Worm (Caenorhabditis elegans) whole organism, midembryonic: ENCODE data around the gene srw-90.
"Not testable (repeated sequence)": the region's sequence is repeated elsewhere in the genome, so short reads cannot be mapped to it uniquely, and the experiment has no call there.

Experiments
- T22C8.4 ChIP-seq: fragments of 200-800 bp; sonication (Bioruptor generic); IDR thresholded peaks from 2 replicates; pipeline ENCODE4 v1.3.6; 2022; ENCODE audit warnings: missing genetic modification characterization, missing compliant biosample characterization
- cog-1 ChIP-seq: sonication (generic microtip); optimal IDR thresholded peaks from 2 replicates; lab custom pipeline; 2016; ENCODE audit warnings: missing genetic modification characterization, missing compliant biosample characterization
- flt-1 ChIP-seq: fragments of 200-800 bp; sonication (Bioruptor generic); IDR thresholded peaks from 2 replicates; pipeline ENCODE4 v1.3.6; 2022; ENCODE audit warnings: missing genetic modification characterization, missing compliant biosample characterization
- klf-2 ChIP-seq: fragments of 200-800 bp; sonication (Bioruptor generic); conservative IDR thresholded peaks from 2 replicates; pipeline ENCODE4 v1.3.6; 2022; ENCODE audit warnings: missing genetic modification reagents, missing genetic modification characterization, missing compliant biosample characterization
- med-1 ChIP-seq: sonication (generic microtip); optimal IDR thresholded peaks from 2 replicates; lab custom pipeline; 2017; ENCODE audit warnings: missing genetic modification characterization, mild to moderate bottlenecking, missing compliant biosample characterization, antibody characterized with exemption, missing genetic modification reagents; ENCODE audit not compliant: insufficient read depth
- ref-1 ChIP-seq: fragments of 200-800 bp; sonication (Bioruptor generic); conservative IDR thresholded peaks from 2 replicates; pipeline ENCODE4 v1.3.6; 2022; ENCODE audit warnings: missing genetic modification reagents, missing genetic modification characterization, missing compliant biosample characterization
- tab-1 ChIP-seq: fragments of 200-800 bp; sonication (Bioruptor generic); IDR thresholded peaks from 2 replicates; pipeline ENCODE4 v1.3.6; 2022; ENCODE audit warnings: missing genetic modification characterization, missing compliant biosample characterization
- ztf-23 ChIP-seq: fragments of 200-800 bp; sonication (Bioruptor generic); IDR thresholded peaks from 2 replicates; pipeline ENCODE4 v1.3.6; 2022; ENCODE audit warnings: missing genetic modification reagents, missing genetic modification characterization, missing compliant biosample characterization
- ztf-29 ChIP-seq: fragments of 200-800 bp; sonication (Bioruptor generic); IDR thresholded peaks from 2 replicates; pipeline ENCODE4 v1.3.6; 2022; ENCODE audit warnings: missing genetic modification reagents, missing genetic modification characterization, missing compliant biosample characterization

The srw-90 gene

ce11 chrV:1692494-1692893 lies 9.4 kb upstream of the srw-90 start, which contains the start of gene Y46H3C.5:
Gene Y46H3C.5 (minus strand): TSS chrV:1692495.
- TF ChIP-seq ref-1, ztf-29, T22C8.4 (GFP tag; lab: Robert Waterston, UW): not testable (repeated sequence)

DNA sequence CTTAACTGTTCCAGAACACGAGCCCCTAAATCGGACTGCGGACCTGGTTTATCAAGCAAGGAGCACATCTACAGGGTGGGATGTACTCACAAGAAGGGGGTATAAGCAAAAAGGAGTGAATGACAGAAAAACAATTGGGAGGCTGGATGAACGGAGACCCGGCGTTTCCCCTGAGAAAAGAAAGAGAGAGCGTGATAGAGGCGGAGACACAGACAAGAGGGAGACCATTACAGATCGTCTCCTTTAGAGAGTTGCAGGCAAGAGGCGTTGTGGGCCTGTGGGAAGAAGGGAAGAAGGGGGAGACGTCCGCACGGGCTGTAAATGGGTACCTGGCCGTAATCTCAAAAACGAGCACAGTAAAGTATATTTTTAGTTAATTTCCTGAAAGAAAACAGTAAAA lies 8.0 kb upstream of the srw-90 start, which contains the start of gene Y46H3C.7:
Y46H3C.7 (minus strand) TSS at position 147 of the 400 bp plus-strand sequence.
- not testable (repeated sequence) for TF ChIP-seq tab-1, ztf-29, ztf-23 (GFP tag; lab: Robert Waterston, UW)

DNA sequence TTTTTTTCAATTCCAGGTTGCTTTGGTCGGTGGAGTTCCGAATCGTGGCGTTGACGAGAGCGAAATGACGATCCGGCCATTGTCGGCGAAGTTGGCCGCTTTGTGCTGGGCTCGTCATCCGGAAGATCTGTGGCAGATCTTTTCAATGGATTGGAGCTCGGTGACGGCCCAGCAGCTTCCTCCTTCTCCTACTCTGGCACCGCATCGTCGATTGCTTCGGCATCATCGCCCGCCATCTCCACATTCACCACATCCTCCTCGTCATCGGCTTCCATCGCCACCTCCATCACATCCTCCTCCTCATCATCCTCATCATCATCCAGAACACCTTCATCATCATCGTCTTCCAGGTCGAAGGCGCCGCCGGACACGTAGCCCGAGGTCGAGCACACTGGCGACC lies 3.5 kb upstream of the srw-90 start:
- TF ChIP-seq klf-2 (GFP tag; lab: Robert Waterston, UW), result no peak
- TF ChIP-seq T22C8.4 (GFP tag; lab: Robert Waterston, UW), result no peak
- TF ChIP-seq ztf-29 (GFP tag; lab: Robert Waterston, UW), result no peak
- TF ChIP-seq flt-1 (GFP tag; lab: Robert Waterston, UW), result no peak
- TF ChIP-seq med-1 (GFP tag; lab: Kevin White, UChicago), result no peak
- no peak for TF ChIP-seq tab-1 (GFP tag; lab: Robert Waterston, UW)
- TF ChIP-seq ztf-23 (GFP tag; lab: Robert Waterston, UW), result no peak
- no peak for TF ChIP-seq ref-1 (GFP tag; lab: Robert Waterston, UW)
- no peak for TF ChIP-seq cog-1 (tag; lab: Kevin White, UChicago)

- TF ChIP-seq med-1 (GFP tag; lab: Kevin White, UChicago) (no peak), ref-1 (GFP tag; lab: Robert Waterston, UW) (no peak), cog-1 (tag; lab: Kevin White, UChicago) (no peak), tab-1 (GFP tag; lab: Robert Waterston, UW) (peak; percentile 59; the same call in 1 of the 2 replicates)
Observed at ce11 chrV:1699228-1699795, 2.5 kb upstream of the srw-90 start.

DNA sequence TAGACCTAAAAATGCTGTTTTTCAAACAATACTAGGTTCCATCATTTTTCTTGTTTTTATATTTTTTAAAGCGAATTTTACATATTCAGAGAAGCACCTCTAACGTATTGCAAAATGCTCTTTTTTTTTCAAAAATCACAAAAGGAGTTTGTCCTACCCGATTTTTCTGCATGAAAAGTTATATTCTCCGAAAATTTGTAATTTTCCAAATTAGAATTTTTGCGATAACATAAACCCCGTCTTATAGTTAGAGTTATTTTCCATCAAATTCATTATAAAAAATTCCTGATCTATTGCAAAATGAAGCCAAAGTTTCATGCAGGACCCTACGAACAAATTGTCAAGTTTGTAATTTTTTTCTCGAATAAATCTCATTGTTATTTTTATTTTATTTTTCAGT lies 6.6 kb downstream of the srw-90 start, which contains the start of gene srw-99:
srw-99 (plus strand) TSS at position 301 of the 400 bp plus-strand sequence.
- TF ChIP-seq flt-1 (GFP tag; lab: Robert Waterston, UW), result no peak
- TF ChIP-seq ref-1 (GFP tag; lab: Robert Waterston, UW), result no peak
- TF ChIP-seq cog-1 (tag; lab: Kevin White, UChicago), result no peak
- no peak for TF ChIP-seq ztf-29 (GFP tag; lab: Robert Waterston, UW)
- no peak for TF ChIP-seq med-1 (GFP tag; lab: Kevin White, UChicago)
- TF ChIP-seq ztf-23 (GFP tag; lab: Robert Waterston, UW), result no peak

DNA sequence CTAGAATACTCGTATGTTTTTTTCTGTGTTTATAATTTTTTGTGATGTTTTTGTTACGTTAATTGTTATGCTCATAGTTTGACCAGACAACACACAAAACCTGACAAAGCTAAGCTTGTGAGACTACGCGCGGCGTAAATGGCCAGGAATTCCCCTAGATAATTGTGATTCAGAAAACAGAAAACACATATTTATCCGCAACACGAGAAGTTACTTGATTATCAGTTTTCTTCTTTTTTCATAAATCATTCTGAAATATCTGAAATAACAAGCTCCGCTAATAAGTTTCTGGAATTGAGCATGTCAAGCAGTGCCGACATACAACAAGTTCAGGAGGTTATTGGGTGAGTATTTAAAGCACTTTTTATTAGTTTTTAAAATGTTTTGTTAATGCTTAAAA lies 9.1 kb downstream of the srw-90 start, which contains the start of gene srw-100:
srw-100 (plus strand) TSS at position 301 of the 400 bp plus-strand sequence.
- TF ChIP-seq ztf-29 (GFP tag; lab: Robert Waterston, UW), result no peak
- TF ChIP-seq klf-2 (GFP tag; lab: Robert Waterston, UW), result no peak
- no peak for TF ChIP-seq ztf-23 (GFP tag; lab: Robert Waterston, UW)
- TF ChIP-seq cog-1 (tag; lab: Kevin White, UChicago), result no peak
- no peak for TF ChIP-seq tab-1 (GFP tag; lab: Robert Waterston, UW)
- TF ChIP-seq flt-1 (GFP tag; lab: Robert Waterston, UW), result no peak
- TF ChIP-seq med-1 (GFP tag; lab: Kevin White, UChicago), result no peak
- no peak for TF ChIP-seq T22C8.4 (GFP tag; lab: Robert Waterston, UW)

DNA sequence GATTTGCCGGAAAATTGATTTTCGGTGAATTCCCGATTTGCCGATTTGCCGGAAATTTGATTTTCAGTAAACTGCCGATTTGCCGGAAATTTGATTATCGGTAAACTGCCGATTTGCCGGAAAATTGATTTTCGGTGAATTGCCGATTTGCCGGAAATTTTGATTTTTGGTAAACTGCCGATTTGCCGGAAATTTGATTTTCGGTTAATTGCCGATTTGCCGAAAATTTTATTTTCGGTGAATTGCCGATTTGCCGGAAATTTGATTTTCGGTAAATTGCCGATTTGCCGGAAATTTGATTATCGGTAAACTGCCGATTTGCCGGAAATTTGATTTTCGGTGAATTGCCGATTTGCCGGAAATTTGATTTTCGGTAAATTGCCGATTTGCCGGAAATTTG lies 10.6 kb downstream of the srw-90 start:
- TF ChIP-seq ztf-23 (GFP tag; lab: Robert Waterston, UW), result peak; percentile 37; the same call in 1 of the 2 replicates

DNA sequence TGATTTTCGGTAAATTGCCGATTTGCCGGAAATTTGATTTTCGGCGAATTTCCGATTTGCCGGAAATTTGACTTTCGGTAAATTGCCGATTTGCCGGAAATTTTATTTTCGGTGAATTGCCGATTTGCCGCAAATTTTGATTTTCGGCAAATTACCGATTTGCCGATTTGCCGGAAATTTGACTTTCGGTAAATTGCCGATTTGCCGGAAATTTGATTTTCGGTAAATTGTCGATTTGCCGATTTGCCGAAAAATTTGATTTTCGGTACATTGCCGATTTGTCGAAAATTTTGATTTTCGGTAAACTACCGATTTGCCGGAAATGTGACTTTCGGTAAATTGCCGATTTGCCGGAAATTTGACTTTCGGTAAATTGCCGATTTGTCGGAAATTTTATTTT lies 11.9 kb downstream of the srw-90 start:
- TF ChIP-seq ref-1 (GFP tag; lab: Robert Waterston, UW) (peak; percentile 47; the same call in 1 of the 2 replicates), tab-1 (GFP tag; lab: Robert Waterston, UW) (peak; percentile 81), T22C8.4 (GFP tag; lab: Robert Waterston, UW) (peak; percentile 29; the same call in 1 of the 2 replicates), klf-2 (GFP tag; lab: Robert Waterston, UW) (peak; percentile 86), ztf-23 (GFP tag; lab: Robert Waterston, UW) (peak; percentile 84), flt-1 (GFP tag; lab: Robert Waterston, UW) (peak; percentile 57)

ce11 chrV:1716892-1717291 lies 15.0 kb downstream of the srw-90 start, which contains the start of gene srw-103:
Gene srw-103 (plus strand): TSS chrV:1717192.
- TF ChIP-seq ref-1 (GFP tag; lab: Robert Waterston, UW) (no peak), ztf-23 (GFP tag; lab: Robert Waterston, UW) (no peak)

ce11 chrV:1718232-1718631 lies 16.4 kb downstream of the srw-90 start:
- TF ChIP-seq flt-1 (GFP tag; lab: Robert Waterston, UW), result no peak
- TF ChIP-seq ref-1 (GFP tag; lab: Robert Waterston, UW), result no peak
- no peak for TF ChIP-seq ztf-23 (GFP tag; lab: Robert Waterston, UW)
- TF ChIP-seq ztf-29 (GFP tag; lab: Robert Waterston, UW), result no peak
- TF ChIP-seq med-1 (GFP tag; lab: Kevin White, UChicago), result no peak
- no peak for TF ChIP-seq cog-1 (tag; lab: Kevin White, UChicago)
- TF ChIP-seq tab-1 (GFP tag; lab: Robert Waterston, UW), result no peak
- TF ChIP-seq klf-2 (GFP tag; lab: Robert Waterston, UW), result no peak
- TF ChIP-seq T22C8.4 (GFP tag; lab: Robert Waterston, UW), result no peak
